Comparison of ENCODE assay signal across 3 fruit fly cellular contexts in the genomic region with DNA sequence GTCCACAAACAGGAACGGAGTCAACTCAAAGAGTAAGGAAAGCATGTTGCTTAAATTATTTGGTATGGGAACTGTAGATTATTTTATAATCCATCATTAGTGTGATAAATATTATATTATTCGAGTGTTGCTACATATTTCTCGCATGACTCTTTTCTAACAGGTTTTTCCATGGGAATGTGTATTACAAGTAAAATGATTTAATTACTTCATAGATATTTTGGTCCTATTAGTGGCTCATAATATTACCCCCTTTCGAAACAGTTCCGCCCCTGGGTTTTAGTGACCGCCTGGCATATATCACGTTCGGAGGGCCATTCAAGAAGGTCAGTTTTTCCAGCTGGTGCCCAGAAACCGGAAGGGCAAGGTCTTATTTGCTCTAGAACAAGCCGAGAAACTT.
TF ChIP-seq lines count a peak whose summit lies in the region.

No protein-coding gene starts in this region.

- TF ChIP-seq CTCF in whole organism, embryonic (GFP tag; optimal IDR thresholded peaks at IDR 0.05; lab: Kevin White, UChicago) = no peak

TF ChIP-seq in whole organism, adult, 20 proteins besides CTCF, POLR2A, EP300 and RAD21:
- TF ChIP-seq bab1 (GFP tag; optimal IDR thresholded peaks at IDR 0.05; lab: Kevin White, UChicago) = peak; percentile 5
- TF ChIP-seq CG7101 (tag; optimal IDR thresholded peaks at IDR 0.05; lab: Kevin White, UChicago) = no peak

TF ChIP-seq in whole organism, embryonic, 481 proteins besides CTCF, POLR2A, EP300 and RAD21 (continues in another document):
- TF ChIP-seq Rfx (GFP tag; IDR thresholded peaks at IDR 0.05; lab: Robert Waterston, UW) = peak; percentile 46; the same call in 1 of the 2 replicates
- TF ChIP-seq CG7357 (GFP tag; IDR thresholded peaks at IDR 0.05; lab: Robert Waterston, UW) = no peak
- TF ChIP-seq CG16815 (GFP tag; optimal IDR thresholded peaks at IDR 0.05; lab: Kevin White, UChicago) = no peak
- TF ChIP-seq CG4820 (GFP tag; optimal IDR thresholded peaks at IDR 0.05; lab: Kevin White, UChicago) = peak; percentile 18
- TF ChIP-seq CG13775 (GFP tag; optimal IDR thresholded peaks at IDR 0.05; lab: Kevin White, UChicago) = no peak
- TF ChIP-seq dati (GFP tag; IDR thresholded peaks at IDR 0.05; lab: Robert Waterston, UW) = no peak
- 0 out of 2 replicates have a peak, but pooled peaks have one; percentile 23 for TF ChIP-seq Ptx1 (GFP tag; IDR thresholded peaks at IDR 0.05; lab: Robert Waterston, UW)
- TF ChIP-seq Pdp1 (GFP tag; optimal IDR thresholded peaks at IDR 0.05; lab: Kevin White, UChicago) = peak in 1 of 2 experiments; percentile 12
- no peak for TF ChIP-seq ERR (GFP tag; optimal IDR thresholded peaks at IDR 0.05; lab: Kevin White, UChicago)
- peak; percentile 53 for TF ChIP-seq CG2678 (tag; optimal IDR thresholded peaks at IDR 0.05; lab: Kevin White, UChicago)
- TF ChIP-seq Blimp-1 (GFP tag; optimal IDR thresholded peaks at IDR 0.05; lab: Kevin White, UChicago) = peak; percentile 63
- peak; percentile 22 for TF ChIP-seq CG9817 (tag; optimal IDR thresholded peaks at IDR 0.05; lab: Kevin White, UChicago)
- TF ChIP-seq dpn (GFP tag; optimal IDR thresholded peaks at IDR 0.05; lab: Kevin White, UChicago) = no peak
- no peak for TF ChIP-seq kah (GFP tag; optimal IDR thresholded peaks at IDR 0.05; lab: Kevin White, UChicago)
- no peak for TF ChIP-seq CG30403 (GFP tag; optimal IDR thresholded peaks at IDR 0.05; lab: Kevin White, UChicago)
- no peak for TF ChIP-seq Sry-β (GFP tag; optimal IDR thresholded peaks at IDR 0.05; lab: Kevin White, UChicago)
- TF ChIP-seq fd96Cb (tag; optimal IDR thresholded peaks at IDR 0.05; lab: Kevin White, UChicago) = peak; percentile 43
- TF ChIP-seq Bgb (GFP tag; IDR thresholded peaks at IDR 0.05; lab: Robert Waterston, UW; ENCODE audit: partially characterized antibody) = no peak
- peak; percentile 23 for TF ChIP-seq dmrt99B (tag; optimal IDR thresholded peaks at IDR 0.05; lab: Kevin White, UChicago)
- TF ChIP-seq CG3995 (GFP tag; optimal IDR thresholded peaks at IDR 0.05; lab: Kevin White, UChicago) = no peak
- TF ChIP-seq CG18262 (tag; optimal IDR thresholded peaks at IDR 0.05; lab: Kevin White, UChicago) = peak; percentile 58
- TF ChIP-seq sens (GFP tag; lab: Kevin White, UChicago) = peak; percentile 65
- peak; percentile 48; the same call in 2 of the 3 replicates for TF ChIP-seq row (GFP tag; IDR thresholded peaks at IDR 0.05; lab: Robert Waterston, UW)
- TF ChIP-seq Hsf (GFP tag; optimal IDR thresholded peaks at IDR 0.05; lab: Kevin White, UChicago) = peak; percentile 9
- peak; percentile 3 for TF ChIP-seq twi (tag; optimal IDR thresholded peaks at IDR 0.05; lab: Kevin White, UChicago)
- peak; percentile 36 for TF ChIP-seq CG7839 (tag; optimal IDR thresholded peaks at IDR 0.05; lab: Kevin White, UChicago)
- peak; percentile 20 for TF ChIP-seq Ssrp (tag; optimal IDR thresholded peaks at IDR 0.05; lab: Kevin White, UChicago)
- no peak for TF ChIP-seq prd (optimal IDR thresholded peaks at IDR 0.05; lab: Kevin White, UChicago)
- TF ChIP-seq prd (GFP tag; IDR thresholded peaks at IDR 0.05; lab: Robert Waterston, UW) = peak; percentile 47; the same call in 1 of the 3 replicates
- peak in 1 of 2 experiments; percentile 16 for TF ChIP-seq Hr78 (GFP tag; optimal IDR thresholded peaks at IDR 0.05; lab: Kevin White, UChicago)
- TF ChIP-seq Gug (GFP tag; IDR thresholded peaks at IDR 0.05; lab: Robert Waterston, UW) = peak; percentile 28; the same call in 1 of the 4 replicates
- TF ChIP-seq CG15073 (GFP tag; optimal IDR thresholded peaks at IDR 0.05; lab: Kevin White, UChicago) = no peak
- TF ChIP-seq Sox102F (GFP tag; optimal IDR thresholded peaks at IDR 0.05; lab: Kevin White, UChicago) = peak; percentile 5
- 0 out of 3 replicates have a peak, but pooled peaks have one; percentile 33 for TF ChIP-seq dysf (GFP tag; IDR thresholded peaks at IDR 0.05; lab: Robert Waterston, UW)
- TF ChIP-seq CG17829 (tag; optimal IDR thresholded peaks at IDR 0.05; lab: Kevin White, UChicago) = peak; percentile 21
- TF ChIP-seq pnt (GFP tag; optimal IDR thresholded peaks at IDR 0.05; lab: Kevin White, UChicago) = no peak
- TF ChIP-seq CG11504 (tag; optimal IDR thresholded peaks at IDR 0.05; lab: Kevin White, UChicago) = peak; percentile 51
- no peak for TF ChIP-seq CG7786 (GFP tag; optimal IDR thresholded peaks at IDR 0.05; lab: Kevin White, UChicago)
- no peak for TF ChIP-seq Side (GFP tag; optimal IDR thresholded peaks at IDR 0.05; lab: Kevin White, UChicago)
- TF ChIP-seq ems (GFP tag; optimal IDR thresholded peaks at IDR 0.05; lab: Kevin White, UChicago) = no peak
- no peak for TF ChIP-seq HHEX (GFP tag; optimal IDR thresholded peaks at IDR 0.05; lab: Kevin White, UChicago)

TF ChIP-seq in whole organism, prepupa, 60 proteins besides CTCF, POLR2A, EP300 and RAD21:
- TF ChIP-seq dsx (GFP tag; optimal IDR thresholded peaks at IDR 0.05; lab: Kevin White, UChicago; ENCODE audit: poor library complexity, severe bottlenecking) = no peak
- TF ChIP-seq topi (GFP tag; optimal IDR thresholded peaks at IDR 0.05; lab: Kevin White, UChicago) = peak; percentile 13
- peak; percentile 8 for TF ChIP-seq CG11902 (GFP tag; optimal IDR thresholded peaks at IDR 0.05; lab: Kevin White, UChicago)
- peak; percentile 70 for TF ChIP-seq Eip78C (GFP tag; lab: Kevin White, UChicago)
- TF ChIP-seq pdm3 (GFP tag; optimal IDR thresholded peaks at IDR 0.05; lab: Kevin White, UChicago) = peak; percentile 0
- peak; percentile 8 for TF ChIP-seq achi (GFP tag; optimal IDR thresholded peaks at IDR 0.05; lab: Kevin White, UChicago)
